Worm (Caenorhabditis elegans): ENCODE measurements around the gene rpn-9.

ce11 chrII:11281666-11282065 lies 42.9 kb upstream of the rpn-9 start, which contains the start of gene unc-130:
- TF ChIP-seq him-1 (tag; optimal IDR thresholded peaks at IDR 0.05) (no peak), dao-5 (tag; optimal IDR thresholded peaks at IDR 0.05) (no peak)
